Fruit fly (Drosophila melanogaster) whole organism, embryonic: ENCODE results near the gene CG6972.
A peak's percentile ranks its signal among the peaks of the same experiment; 100 is the strongest.

ENCODE experiments used
- Ada2b ChIP-seq: fragments of 200-800 bp; sonication (Bioruptor generic); IDR thresholded peaks from 2 replicates; pipeline ENCODE4 v1.3.6; 2022; ENCODE audit warnings: missing biosample characterization, missing genetic modification characterization
- B-H1 ChIP-seq: fragments of 200-800 bp; sonication (Bioruptor generic); IDR thresholded peaks from 3 replicates; pipeline ENCODE4 v1.3.6; 2022; ENCODE audit warnings: missing biosample characterization, missing genetic modification characterization
- CG1024 ChIP-seq: fragments of 200-800 bp; sonication (Bioruptor generic); IDR thresholded peaks from 2 replicates; pipeline ENCODE4 v1.3.6; 2022; ENCODE audit warnings: missing biosample characterization, missing genetic modification characterization
- CG10321 ChIP-seq: fragments of 200-800 bp; sonication (Bioruptor generic); IDR thresholded peaks from 2 replicates; pipeline ENCODE4 v1.3.6; 2022; ENCODE audit warnings: missing biosample characterization, missing genetic modification characterization
- CG11093 ChIP-seq: fragments of 200-800 bp; sonication (Bioruptor generic); IDR thresholded peaks from 3 replicates; pipeline ENCODE4 v1.3.6; 2022; ENCODE audit warnings: missing biosample characterization, missing genetic modification characterization
- CG11504 ChIP-seq: fragments of 200-800 bp; sonication (Bioruptor generic); optimal IDR thresholded peaks from 3 replicates; lab custom pipeline; 2019; ENCODE audit warnings: missing biosample characterization, mild to moderate bottlenecking, missing genetic modification characterization, moderate library complexity
- CG12391 ChIP-seq: fragments of 200-800 bp; sonication (Bioruptor generic); optimal IDR thresholded peaks from 3 replicates; lab custom pipeline; 2018; ENCODE audit warnings: missing biosample characterization, mild to moderate bottlenecking, missing genetic modification characterization, moderate library complexity
- CG14965 ChIP-seq: fragments of 200-800 bp; sonication (Bioruptor generic); optimal IDR thresholded peaks from 2 replicates; lab custom pipeline; 2016; ENCODE audit warnings: missing biosample characterization, missing genetic modification characterization, borderline replicate concordance
- CG15011 ChIP-seq: fragments of 200-800 bp; sonication (Bioruptor generic); optimal IDR thresholded peaks from 3 replicates; lab custom pipeline; 2018; ENCODE audit warnings: missing biosample characterization, mild to moderate bottlenecking, missing genetic modification characterization
- CG15479 ChIP-seq: fragments of 200-800 bp; sonication (Bioruptor generic); optimal IDR thresholded peaks from 3 replicates; lab custom pipeline; 2019; ENCODE audit warnings: missing biosample characterization, mild to moderate bottlenecking, missing genetic modification characterization, moderate library complexity
- CG17385 ChIP-seq: fragments of 200-800 bp; sonication (Bioruptor generic); optimal IDR thresholded peaks from 3 replicates; lab custom pipeline; 2018; ENCODE audit warnings: missing biosample characterization, mild to moderate bottlenecking, missing genetic modification characterization
- CG30403 ChIP-seq: fragments of 200-800 bp; sonication (Bioruptor generic); optimal IDR thresholded peaks from 3 replicates; lab custom pipeline; 2016; ENCODE audit warnings: missing biosample characterization, missing genetic modification characterization
- CG31224 ChIP-seq: fragments of 200-800 bp; sonication (Bioruptor generic); IDR thresholded peaks from 2 replicates; pipeline ENCODE4 v1.3.6; 2022; ENCODE audit warnings: missing biosample characterization, missing genetic modification characterization
- CG4424 ChIP-seq: fragments of 200-800 bp; sonication (Bioruptor generic); optimal IDR thresholded peaks from 3 replicates; lab custom pipeline; 2016; ENCODE audit warnings: missing biosample characterization, missing genetic modification characterization
- CG6175 ChIP-seq: fragments of 200-800 bp; sonication (Bioruptor generic); IDR thresholded peaks from 3 replicates; pipeline ENCODE4 v1.3.6; 2022; ENCODE audit warnings: missing biosample characterization, missing genetic modification characterization
- CG6654 ChIP-seq: fragments of 200-800 bp; sonication (Bioruptor generic); optimal IDR thresholded peaks from 2 replicates; lab custom pipeline; 2017; ENCODE audit warnings: missing biosample characterization, mild to moderate bottlenecking, missing genetic modification characterization
- CG7928 ChIP-seq: fragments of 200-800 bp; sonication (Bioruptor generic); optimal IDR thresholded peaks from 2 replicates; lab custom pipeline; 2017; ENCODE audit warnings: missing biosample characterization, mild to moderate bottlenecking, missing genetic modification characterization
- CG9932 ChIP-seq: fragments of 200-800 bp; sonication (Bioruptor generic); IDR thresholded peaks from 2 replicates; pipeline ENCODE4 v1.3.6; 2022; ENCODE audit warnings: missing biosample characterization, missing genetic modification characterization
- Chrac-16 ChIP-seq: fragments of 200-800 bp; sonication (Bioruptor generic); optimal IDR thresholded peaks from 3 replicates; lab custom pipeline; 2016; ENCODE audit warnings: missing biosample characterization, missing genetic modification characterization
- Ets97D ChIP-seq: fragments of 200-800 bp; sonication (Bioruptor generic); optimal IDR thresholded peaks from 3 replicates; lab custom pipeline; 2016; ENCODE audit warnings: missing biosample characterization, missing genetic modification characterization
- Gug ChIP-seq: fragments of 200-800 bp; sonication (Bioruptor generic); IDR thresholded peaks from 4 replicates; pipeline ENCODE4 v1.3.6; 2022; ENCODE audit warnings: missing biosample characterization, missing genetic modification characterization
- H2.0 ChIP-seq: fragments of 200-800 bp; sonication (Bioruptor generic); IDR thresholded peaks from 2 replicates; pipeline ENCODE4 v1.3.6; 2022; ENCODE audit warnings: missing biosample characterization, missing genetic modification characterization
- HHEX ChIP-seq: fragments of 200-800 bp; sonication (Bioruptor generic); optimal IDR thresholded peaks from 3 replicates; lab custom pipeline; 2017; ENCODE audit warnings: missing biosample characterization, mild to moderate bottlenecking, missing genetic modification characterization, missing genetic modification reagents
- Hmx ChIP-seq: fragments of 200-800 bp; sonication (Bioruptor generic); optimal IDR thresholded peaks from 2 replicates; lab custom pipeline; 2016; ENCODE audit warnings: missing biosample characterization, missing genetic modification characterization
- Hr3 ChIP-seq: fragments of 200-800 bp; sonication (Bioruptor generic); optimal IDR thresholded peaks from 3 replicates; lab custom pipeline; 2016; ENCODE audit warnings: missing biosample characterization, missing genetic modification characterization
- Lim3 ChIP-seq: fragments of 200-800 bp; sonication (Bioruptor generic); IDR thresholded peaks from 2 replicates; pipeline ENCODE4 v1.3.6; 2022; ENCODE audit warnings: missing biosample characterization, missing genetic modification characterization
- NFAT ChIP-seq: fragments of 200-800 bp; sonication (Bioruptor generic); IDR thresholded peaks from 2 replicates; pipeline ENCODE4 v1.3.6; 2022; ENCODE audit warnings: missing biosample characterization, missing genetic modification characterization
- NfI ChIP-seq: fragments of 200-800 bp; sonication (Bioruptor generic); optimal IDR thresholded peaks from 3 replicates; lab custom pipeline; 2018; ENCODE audit warnings: missing biosample characterization, mild to moderate bottlenecking, missing genetic modification characterization, moderate library complexity
- Opbp ChIP-seq: fragments of 200-800 bp; sonication (Bioruptor generic); IDR thresholded peaks from 3 replicates; pipeline ENCODE4 v1.3.6; 2022; ENCODE audit warnings: missing biosample characterization, missing genetic modification characterization; ENCODE audit not compliant: partially characterized antibody
- Ptx1 ChIP-seq: fragments of 200-800 bp; sonication (Bioruptor generic); IDR thresholded peaks from 2 replicates; pipeline ENCODE4 v1.3.6; 2022; ENCODE audit warnings: missing biosample characterization, missing genetic modification characterization
- Rfx ChIP-seq: fragments of 200-800 bp; sonication (Bioruptor generic); IDR thresholded peaks from 2 replicates; pipeline ENCODE4 v1.3.6; 2022; ENCODE audit warnings: missing biosample characterization, missing genetic modification characterization
- Xrp1 ChIP-seq: fragments of 200-800 bp; sonication (Bioruptor generic); IDR thresholded peaks from 2 replicates; pipeline ENCODE4 v1.3.6; 2022; ENCODE audit warnings: missing biosample characterization, missing genetic modification characterization
- ato ChIP-seq: fragments of 200-800 bp; sonication (Bioruptor generic); IDR thresholded peaks from 2 replicates; pipeline ENCODE4 v1.3.6; 2022; ENCODE audit warnings: missing biosample characterization, missing genetic modification characterization; ENCODE audit not compliant: partially characterized antibody
- az2 ChIP-seq: fragments of 200-800 bp; sonication (Bioruptor generic); optimal IDR thresholded peaks from 3 replicates; lab custom pipeline; 2016; ENCODE audit warnings: missing biosample characterization, missing genetic modification characterization
- bowl ChIP-seq: fragments of 200-800 bp; sonication (Bioruptor generic); IDR thresholded peaks from 2 replicates; pipeline ENCODE4 v1.3.6; 2022; ENCODE audit warnings: missing biosample characterization, missing genetic modification characterization
- crc ChIP-seq: fragments of 200-800 bp; sonication (Bioruptor generic); optimal IDR thresholded peaks from 2 replicates; lab custom pipeline; 2016; ENCODE audit warnings: missing biosample characterization, missing genetic modification characterization
- dimm ChIP-seq: fragments of 200-800 bp; sonication (Bioruptor generic); IDR thresholded peaks from 2 replicates; pipeline ENCODE4 v1.3.6; 2022; ENCODE audit warnings: missing biosample characterization, missing genetic modification characterization
- dmrt11E ChIP-seq: fragments of 200-800 bp; sonication (Bioruptor generic); optimal IDR thresholded peaks from 3 replicates; lab custom pipeline; 2018; ENCODE audit warnings: missing biosample characterization, mild to moderate bottlenecking, missing genetic modification characterization, moderate library complexity
- hb ChIP-seq: fragments of 200-800 bp; sonication (Bioruptor generic); IDR thresholded peaks from 3 replicates; pipeline ENCODE4 v1.3.6; 2022; ENCODE audit warnings: missing biosample characterization, missing genetic modification characterization; ENCODE audit not compliant: partially characterized antibody
- hkb ChIP-seq, 2 experiments: fragments of 200-800 bp in 1 of 2; fragments of >200 bp in 1 of 2; sonication (Bioruptor generic) in 1 of 2; IDR thresholded peaks in 1 of 2; optimal IDR thresholded peaks in 1 of 2; 2 replicates each; pipeline versions ENCODE4 v1.3.6 to Lab custom; 2017 to 2022; ENCODE audit warnings: missing biosample characterization in 1 of 2, missing genetic modification characterization in 1 of 2
- insv ChIP-seq, 2 experiments: fragments of 200-800 bp; sonication (Bioruptor generic); optimal IDR thresholded peaks; 3 replicates each; lab custom pipeline; 2016 to 2018; ENCODE audit warnings: missing biosample characterization in 2 of 2, missing genetic modification characterization in 2 of 2
- phol ChIP-seq: fragments of 200-800 bp; sonication (Bioruptor generic); optimal IDR thresholded peaks from 3 replicates; lab custom pipeline; 2018; ENCODE audit warnings: missing biosample characterization, mild to moderate bottlenecking, missing genetic modification characterization, moderate library complexity
- psq ChIP-seq: fragments of 200-800 bp; sonication (Bioruptor generic); optimal IDR thresholded peaks from 2 replicates; lab custom pipeline; 2017; ENCODE audit warnings: missing biosample characterization, missing genetic modification characterization
- pum ChIP-seq: fragments of 200-800 bp; sonication (Bioruptor generic); optimal IDR thresholded peaks from 2 replicates; lab custom pipeline; 2016; ENCODE audit warnings: missing biosample characterization, missing genetic modification characterization
- row ChIP-seq: fragments of 200-800 bp; sonication (Bioruptor generic); IDR thresholded peaks from 3 replicates; pipeline ENCODE4 v1.3.6; 2022; ENCODE audit warnings: missing biosample characterization, missing genetic modification characterization
- scrt ChIP-seq: fragments of 200-800 bp; sonication (Bioruptor generic); optimal IDR thresholded peaks from 2 replicates; lab custom pipeline; 2018; ENCODE audit warnings: missing biosample characterization, mild to moderate bottlenecking, missing genetic modification characterization, moderate library complexity
- tio ChIP-seq: fragments of 200-800 bp; sonication (Bioruptor generic); optimal IDR thresholded peaks from 2 replicates; lab custom pipeline; 2017; ENCODE audit warnings: missing biosample characterization, missing genetic modification characterization, inconsistent platforms
- trem ChIP-seq: fragments of 200-800 bp; optimal IDR thresholded peaks from 3 replicates; lab custom pipeline; 2019; ENCODE audit warnings: missing biosample characterization, mild to moderate bottlenecking, missing genetic modification characterization, moderate library complexity
- trh ChIP-seq: fragments of 200-800 bp; sonication (Bioruptor generic); optimal IDR thresholded peaks from 2 replicates; lab custom pipeline; 2016; ENCODE audit warnings: missing biosample characterization, missing genetic modification characterization
- unc-4 ChIP-seq: fragments of 200-800 bp; sonication (Bioruptor generic); IDR thresholded peaks from 2 replicates; pipeline ENCODE4 v1.3.6; 2022; ENCODE audit warnings: missing biosample characterization, missing genetic modification characterization; ENCODE audit not compliant: partially characterized antibody
- vnd ChIP-seq: fragments of 200-800 bp; sonication (Bioruptor generic); IDR thresholded peaks from 3 replicates; pipeline ENCODE4 v1.3.6; 2022; ENCODE audit warnings: missing biosample characterization, missing genetic modification characterization; ENCODE audit not compliant: partially characterized antibody

CG6972 gene

dm6 chr3R:22668622-22669021 lies 33.2 kb upstream of the CG6972 start (continued):
- TF ChIP-seq Gug (GFP tag; lab: Robert Waterston, UW) = no peak
- TF ChIP-seq H2.0 (GFP tag; lab: Robert Waterston, UW) = peak; percentile 65; the same call in 1 of the 2 replicates
- TF ChIP-seq trh = no peak
- no peak for TF ChIP-seq hb (GFP tag; lab: Robert Waterston, UW)
- TF ChIP-seq bowl (GFP tag; lab: Robert Waterston, UW) = no peak
- TF ChIP-seq CG31224 (GFP tag; lab: Robert Waterston, UW) = peak; percentile 6; the same call in 1 of the 2 replicates
- no peak for TF ChIP-seq CG6654
- no peak for TF ChIP-seq CG11093 (GFP tag; lab: Robert Waterston, UW)
- no peak for TF ChIP-seq hkb (optimal IDR thresholded peaks at IDR 0.05; lab: Kevin White, UChicago)
- peak; percentile 72 for TF ChIP-seq hkb (GFP tag; IDR thresholded peaks at IDR 0.05; lab: Robert Waterston, UW)
- no peak for TF ChIP-seq Ets97D (GFP tag; lab: Kevin White, UChicago)
- 0 out of 2 replicates have a peak, but pooled peaks have one; percentile 8 for TF ChIP-seq Rfx (GFP tag; lab: Robert Waterston, UW)
- peak; percentile 6 for TF ChIP-seq phol
- TF ChIP-seq crc (GFP tag; lab: Kevin White, UChicago) = no peak
- no peak for TF ChIP-seq CG14965
- 0 out of 2 replicates have a peak, but pooled peaks have one; percentile 4 for TF ChIP-seq CG10321 (GFP tag; lab: Robert Waterston, UW)
- TF ChIP-seq dmrt11E (tag; lab: Kevin White, UChicago) = peak; percentile 31
- TF ChIP-seq Chrac-16 = peak; percentile 26
- TF ChIP-seq trem (tag; lab: Kevin White, UChicago) = no peak
- TF ChIP-seq Hr3 (GFP tag; lab: Kevin White, UChicago) = peak; percentile 31
- TF ChIP-seq pum (GFP tag; lab: Kevin White, UChicago) = peak; percentile 8
- no peak for TF ChIP-seq dimm (GFP tag; lab: Robert Waterston, UW)
- TF ChIP-seq insv (GFP tag; optimal IDR thresholded peaks at IDR 0.05; lab: Kevin White, UChicago) = no peak
- TF ChIP-seq CG7928 (GFP tag; lab: Kevin White, UChicago) = no peak
- TF ChIP-seq HHEX (GFP tag; lab: Kevin White, UChicago) = peak; percentile 22
- TF ChIP-seq Xrp1 (GFP tag; lab: Robert Waterston, UW) = peak; percentile 18; the same call in 1 of the 2 replicates
- no peak for TF ChIP-seq ato (GFP tag; lab: Robert Waterston, UW)
- TF ChIP-seq CG11504 = peak; percentile 32
- TF ChIP-seq Lim3 (GFP tag; lab: Robert Waterston, UW) = no peak
- peak; percentile 32 for TF ChIP-seq CG12391 (tag; lab: Kevin White, UChicago)
- 0 out of 2 replicates have a peak, but pooled peaks have one; percentile 31 for TF ChIP-seq Ptx1
- TF ChIP-seq Opbp (GFP tag; lab: Robert Waterston, UW) = no peak
- no peak for TF ChIP-seq NFAT (GFP tag; lab: Robert Waterston, UW)
- peak; percentile 69 for TF ChIP-seq row
- peak; percentile 37 for TF ChIP-seq tio (GFP tag; lab: Kevin White, UChicago)
- TF ChIP-seq CG15011 (GFP tag; lab: Kevin White, UChicago) = no peak
- TF ChIP-seq CG6175 = no peak
- TF ChIP-seq NfI = peak; percentile 7
- peak; percentile 20 for TF ChIP-seq CG17385 (GFP tag; lab: Kevin White, UChicago)
- peak; percentile 54 for TF ChIP-seq CG9932
- 0 out of 2 replicates have a peak, but pooled peaks have one; percentile 31 for TF ChIP-seq CG1024 (GFP tag; lab: Robert Waterston, UW)
- no peak for TF ChIP-seq vnd (GFP tag; lab: Robert Waterston, UW)
- TF ChIP-seq scrt (GFP tag; lab: Kevin White, UChicago) = no peak
- no peak for TF ChIP-seq unc-4
- TF ChIP-seq CG4424 (GFP tag; lab: Kevin White, UChicago) = no peak
- no peak for TF ChIP-seq psq
- no peak for TF ChIP-seq Hmx
- no peak for TF ChIP-seq Ada2b
- peak; percentile 29; the same call in 1 of the 3 replicates for TF ChIP-seq B-H1 (GFP tag; lab: Robert Waterston, UW)
- no peak for TF ChIP-seq CG15479 (GFP tag; lab: Kevin White, UChicago)
- peak; percentile 32 for TF ChIP-seq az2 (GFP tag; lab: Kevin White, UChicago)
- peak; percentile 48 for TF ChIP-seq CG30403 (GFP tag; lab: Kevin White, UChicago)
